Worm (Caenorhabditis elegans): Measurements from ENCODE around the gene usp-50.
A peak's percentile ranks its signal among the peaks of the same experiment; 100 is the strongest.
"Not testable (repeated sequence)": the region's sequence is repeated elsewhere in the genome, so short reads cannot be mapped to it uniquely, and the experiment has no call there.

usp-50 gene

DNA sequence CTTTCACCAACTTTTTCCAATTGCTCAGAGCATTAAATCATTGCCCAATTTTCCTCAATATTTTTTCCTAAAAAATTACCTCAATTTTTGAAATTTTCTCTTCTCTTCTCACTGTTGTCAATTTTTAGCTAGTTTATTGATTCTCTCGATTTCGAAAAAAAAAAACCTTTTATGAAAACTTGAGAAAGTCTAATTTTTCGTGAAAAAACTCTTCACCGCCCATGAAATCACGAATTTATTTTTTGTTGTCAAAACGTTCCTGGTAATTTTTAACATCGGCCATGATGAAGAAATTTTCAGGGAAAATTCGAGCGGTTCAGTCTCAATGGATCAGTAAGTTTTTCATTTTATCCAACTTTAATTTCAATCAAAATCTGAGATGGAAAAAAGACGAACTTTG lies 25.2 kb upstream of the usp-50 start, which contains the start of gene fbxa-157:
fbxa-157 (plus strand) TSS at position 301 of the 400 bp plus-strand sequence.
- no peak for TF ChIP-seq F10E7.11 (tag; optimal IDR thresholded peaks at IDR 0.05)
- TF ChIP-seq tlf-1 (GFP tag; optimal IDR thresholded peaks at IDR 0.05): no peak
- no peak for TF ChIP-seq dox-1 (GFP tag; IDR thresholded peaks at IDR 0.05)
- no peak for TF ChIP-seq ceh-79 (tag; optimal IDR thresholded peaks at IDR 0.05)
- TF ChIP-seq ceh-40 (GFP tag; IDR thresholded peaks at IDR 0.05): no peak
- no peak for TF ChIP-seq bed-1 (GFP tag; IDR thresholded peaks at IDR 0.05)
- TF ChIP-seq K11D2.4 (GFP tag; IDR thresholded peaks at IDR 0.05): no peak

DNA sequence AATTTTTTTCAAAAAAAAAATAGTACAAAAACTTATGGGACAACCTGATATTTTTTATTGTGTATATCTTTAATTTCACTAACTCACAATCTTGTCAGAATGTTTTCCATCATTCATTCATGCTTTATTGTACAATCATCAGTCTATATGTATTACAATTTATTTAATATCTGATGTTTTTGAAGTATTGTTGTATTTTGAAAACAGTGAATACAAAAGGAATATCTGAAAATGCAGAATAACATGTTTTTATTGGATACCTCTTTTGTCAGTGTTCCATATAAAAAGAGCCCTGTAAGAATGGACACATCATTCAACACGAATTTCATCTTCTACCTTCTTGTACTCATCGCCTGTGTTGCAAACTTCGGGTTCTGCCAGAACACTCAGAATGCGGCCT lies 20.9 kb upstream of the usp-50 start, which contains the start of gene C06H5.14:
C06H5.14 (plus strand) TSS at position 301 of the 400 bp plus-strand sequence.
- TF ChIP-seq lin-40 (tag; optimal IDR thresholded peaks at IDR 0.05); F23B12.7 (tag; optimal IDR thresholded peaks at IDR 0.05; ENCODE audit: insufficient read depth); B0019.2 (GFP tag; conservative IDR thresholded peaks at IDR 0.05): not testable (repeated sequence)

DNA sequence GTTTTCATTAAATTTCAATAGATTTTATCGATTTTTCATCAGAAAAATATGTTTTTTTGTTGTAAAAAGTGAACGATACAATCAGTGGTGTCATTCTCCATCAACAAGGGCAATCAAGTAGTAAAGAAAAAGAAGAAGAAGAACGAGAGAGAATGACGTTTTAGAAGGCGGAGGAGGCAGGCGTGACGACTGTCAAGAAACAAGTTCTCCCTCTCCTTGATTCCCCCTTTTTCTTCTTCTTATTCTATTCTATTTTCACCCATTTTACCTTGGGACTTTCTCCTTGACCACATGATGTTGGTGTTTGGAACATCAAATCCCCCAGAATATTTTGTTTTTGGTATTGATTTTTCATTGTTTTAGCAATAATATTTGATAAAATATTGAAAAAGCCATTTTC lies 19.0 kb upstream of the usp-50 start:
- no peak for TF ChIP-seq sea-2 (GFP tag; IDR thresholded peaks at IDR 0.05)
- TF ChIP-seq nfya-1 (tag; optimal IDR thresholded peaks at IDR 0.05; ENCODE audit: borderline replicate concordance, insufficient read depth): no peak

DNA sequence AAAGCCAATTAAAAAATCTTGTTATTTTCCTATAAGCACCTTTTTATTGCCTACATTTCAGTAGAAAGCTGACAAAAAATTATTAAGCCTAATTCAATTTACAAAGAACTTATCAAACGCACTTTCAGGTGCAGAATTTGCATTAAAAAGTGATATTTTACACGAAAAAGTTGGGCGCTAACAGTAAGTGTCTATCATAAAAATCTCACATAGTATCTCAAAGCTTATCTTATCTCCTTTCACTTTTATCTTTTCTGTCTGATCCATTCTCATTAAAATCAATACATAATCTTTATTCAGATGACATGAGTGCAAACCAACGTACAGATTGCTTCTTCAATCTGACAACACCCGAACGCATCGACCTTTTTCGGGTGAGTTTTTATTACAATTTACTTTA lies 14.7 kb upstream of the usp-50 start, which contains the start of gene dcar-1:
dcar-1 (plus strand) TSS at position 301 of the 400 bp plus-strand sequence.
- TF ChIP-seq nhr-90 (tag; optimal IDR thresholded peaks at IDR 0.05) (no peak), mxl-1 (tag; optimal IDR thresholded peaks at IDR 0.05) (no peak), Y53G8AR.9 (GFP tag; conservative IDR thresholded peaks at IDR 0.05) (no peak), ztf-25 (GFP tag; IDR thresholded peaks at IDR 0.05) (no peak), lin-40 (tag; optimal IDR thresholded peaks at IDR 0.05) (no peak), ztf-3 (GFP tag; optimal IDR thresholded peaks at IDR 0.05) (no peak), bed-1 (GFP tag; IDR thresholded peaks at IDR 0.05) (no peak)

DNA sequence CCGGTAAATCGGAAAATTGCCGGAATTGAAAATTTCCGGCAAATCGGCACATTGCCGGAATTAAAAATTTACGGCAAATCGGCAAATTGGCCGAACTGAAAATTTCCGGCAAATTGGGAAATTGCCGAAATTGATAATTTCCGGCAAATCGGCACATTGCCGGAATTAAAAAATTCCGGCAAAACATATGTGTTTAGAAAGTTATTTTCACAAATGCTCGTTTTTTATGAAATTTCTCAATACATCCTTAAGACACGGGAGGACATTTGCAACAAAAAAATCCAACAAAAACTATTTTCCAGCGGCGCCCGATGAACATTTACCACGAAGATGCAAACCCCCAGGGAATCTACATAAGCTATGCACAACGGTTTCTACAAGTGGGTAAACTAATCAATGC lies 6.0 kb upstream of the usp-50 start, which contains the start of gene C06H5.8:
C06H5.8 (plus strand) TSS at position 301 of the 400 bp plus-strand sequence.
- TF ChIP-seq hlh-26 (GFP tag; conservative IDR thresholded peaks at IDR 0.05) (no peak), snpc-3.4 (tag; optimal IDR thresholded peaks at IDR 0.05) (no peak), F37B4.10 (GFP tag; IDR thresholded peaks at IDR 0.05) (no peak), nhr-120 (GFP tag; IDR thresholded peaks at IDR 0.05) (no peak), lin-26 (GFP tag; IDR thresholded peaks at IDR 0.05) (no peak), D2030.7 (GFP tag; IDR thresholded peaks at IDR 0.05) (no peak)

DNA sequence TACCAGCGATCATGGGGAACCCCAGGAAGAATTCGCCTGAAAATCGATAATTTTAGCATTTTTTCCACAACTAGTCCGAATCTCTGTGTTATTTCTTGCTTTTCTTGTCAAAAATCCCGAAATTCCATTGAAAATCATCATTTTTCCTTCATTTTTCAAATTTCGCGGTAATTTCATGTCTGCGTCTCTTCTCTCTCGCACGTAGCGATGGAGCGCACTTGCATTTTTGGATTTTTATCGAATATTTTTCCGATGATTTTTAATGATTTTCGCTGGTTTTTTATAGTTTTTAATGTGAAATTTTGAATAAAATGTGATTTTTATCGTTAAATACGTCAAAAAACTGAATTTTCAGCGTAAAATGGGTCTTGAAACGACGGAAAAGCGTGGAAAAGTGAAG lies 3.3 kb upstream of the usp-50 start, which contains the start of gene E01B7.2:
E01B7.2 (plus strand) TSS at position 350 of the 400 bp plus-strand sequence.
- peak; percentile 56 for TF ChIP-seq pha-4 (tag; optimal IDR thresholded peaks at IDR 0.05)
- TF ChIP-seq F33H1.4 (GFP tag; IDR thresholded peaks at IDR 0.05): peak; percentile 70
- TF ChIP-seq nfya-2 (GFP tag; IDR thresholded peaks at IDR 0.05): no peak
- TF ChIP-seq mcd-1 (GFP tag; IDR thresholded peaks at IDR 0.05): peak; percentile 97
- peak; percentile 40 for TF ChIP-seq snpc-3.4 (tag; optimal IDR thresholded peaks at IDR 0.05)
- peak; percentile 41; the same call in 1 of the 2 replicates for TF ChIP-seq nfyb-1 (GFP tag; IDR thresholded peaks at IDR 0.05)
- peak; percentile 75 for TF ChIP-seq rcor-1 (GFP tag; IDR thresholded peaks at IDR 0.05)
- no peak for TF ChIP-seq snpc-4 (GFP tag; optimal IDR thresholded peaks at IDR 0.05)
- peak in 3 of 4 experiments; percentile 3 to 60 (median 27) for TF ChIP-seq snpc-4 (tag; optimal IDR thresholded peaks at IDR 0.05)
- TF ChIP-seq efl-1 (GFP tag; optimal IDR thresholded peaks at IDR 0.05): peak; percentile 88
- peak; percentile 74 for TF ChIP-seq Y53G8AR.9 (GFP tag; conservative IDR thresholded peaks at IDR 0.05)
- TF ChIP-seq hmg-1.2 (GFP tag; IDR thresholded peaks at IDR 0.05): peak; percentile 99
- peak; percentile 65; the same call in 1 of the 2 replicates for TF ChIP-seq ceh-91 (GFP tag; IDR thresholded peaks at IDR 0.05)
- no peak for TF ChIP-seq F57C9.4 (tag; optimal IDR thresholded peaks at IDR 0.05)
- TF ChIP-seq ama-1 (optimal IDR thresholded peaks at IDR 0.05): peak; percentile 19
- no peak for TF ChIP-seq ama-1 (GFP tag; optimal IDR thresholded peaks at IDR 0.05)
- TF ChIP-seq madf-8 (GFP tag; conservative IDR thresholded peaks at IDR 0.05): peak; percentile 40; the same call in 1 of the 2 replicates
- TF ChIP-seq lin-40 (tag; optimal IDR thresholded peaks at IDR 0.05): peak; percentile 70
- peak; percentile 87 for TF ChIP-seq madf-6 (GFP tag; IDR thresholded peaks at IDR 0.05)
- TF ChIP-seq dox-1 (GFP tag; IDR thresholded peaks at IDR 0.05): peak; percentile 66; the same call in 1 of the 2 replicates
- TF ChIP-seq xnd-1 (tag; optimal IDR thresholded peaks at IDR 0.05): peak; percentile 56
